Worm (Caenorhabditis elegans) whole organism, L2 larva: ENCODE measurements around the gene pycr-4.

Experiments used
- F13H6.1 ChIP-seq: sonication (generic microtip); optimal IDR thresholded peaks from 2 replicates; lab custom pipeline; 2016; ENCODE audit warnings: missing genetic modification characterization, missing compliant biosample characterization
- aly-2 ChIP-seq: fragments of 150-350 bp; optimal IDR thresholded peaks from 2 replicates; lab custom pipeline; 2014; ENCODE audit warnings: missing biosample characterization, missing genetic modification characterization
- ceh-82 ChIP-seq: fragments of 150-350 bp; optimal IDR thresholded peaks from 2 replicates; lab custom pipeline; 2014; ENCODE audit warnings: missing biosample characterization, missing genetic modification characterization
- elt-1 ChIP-seq: fragments of 150-350 bp; optimal IDR thresholded peaks from 2 replicates; lab custom pipeline; 2014; ENCODE audit warnings: missing biosample characterization, missing genetic modification characterization
- elt-3 ChIP-seq: sonication (generic microtip); optimal IDR thresholded peaks from 2 replicates; lab custom pipeline; 2017; ENCODE audit warnings: missing biosample characterization, missing genetic modification characterization
- fos-1 ChIP-seq: fragments of 150-350 bp; optimal IDR thresholded peaks from 2 replicates; lab custom pipeline; 2014; ENCODE audit warnings: missing biosample characterization, missing genetic modification characterization
- lsy-2 ChIP-seq, 2 experiments: fragments of 150-350 bp in 1 of 2; sonication (generic microtip) in 1 of 2; optimal IDR thresholded peaks; 2 replicates each; lab custom pipeline; 2014 to 2017; ENCODE audit warnings: missing biosample characterization in 2 of 2, missing genetic modification characterization in 2 of 2
- mab-5 ChIP-seq: fragments of 150-350 bp; optimal IDR thresholded peaks from 2 replicates; lab custom pipeline; 2014; ENCODE audit warnings: missing biosample characterization, missing genetic modification characterization
- mbf-1 ChIP-seq: sonication (generic microtip); optimal IDR thresholded peaks from 2 replicates; lab custom pipeline; 2017; ENCODE audit warnings: missing biosample characterization, missing genetic modification characterization
- nhr-11 ChIP-seq: fragments of 150-350 bp; optimal IDR thresholded peaks from 2 replicates; lab custom pipeline; 2014; ENCODE audit warnings: missing biosample characterization, missing genetic modification characterization
- nhr-129 ChIP-seq: fragments of 150-350 bp; optimal IDR thresholded peaks from 2 replicates; lab custom pipeline; 2014; ENCODE audit warnings: missing biosample characterization, missing genetic modification characterization
- nhr-21 ChIP-seq: fragments of 150-350 bp; optimal IDR thresholded peaks from 2 replicates; lab custom pipeline; 2014; ENCODE audit warnings: missing biosample characterization, missing genetic modification characterization
- nhr-23 ChIP-seq: fragments of 150-350 bp; optimal IDR thresholded peaks from 2 replicates; lab custom pipeline; 2014; ENCODE audit warnings: missing biosample characterization, missing genetic modification reagents, missing genetic modification characterization
- nhr-6 ChIP-seq: fragments of 150-350 bp; optimal IDR thresholded peaks from 2 replicates; lab custom pipeline; 2014; ENCODE audit warnings: missing biosample characterization, missing genetic modification characterization
- peb-1 ChIP-seq: fragments of 150-350 bp; optimal IDR thresholded peaks from 2 replicates; lab custom pipeline; 2014; ENCODE audit warnings: missing biosample characterization, missing genetic modification characterization
- sma-9 ChIP-seq, 2 experiments: fragments of 150-350 bp in 1 of 2; sonication (generic microtip) in 1 of 2; optimal IDR thresholded peaks; 2 replicates each; lab custom pipeline; 2014 to 2016; ENCODE audit warnings: missing genetic modification characterization in 2 of 2, mild to moderate bottlenecking in 1 of 2, missing biosample characterization in 1 of 2, missing compliant biosample characterization in 1 of 2, missing genetic modification reagents in 1 of 2, moderate library complexity in 1 of 2
- ztf-1 ChIP-seq: fragments of 200-800 bp; sonication (Bioruptor generic); conservative IDR thresholded peaks from 2 replicates; pipeline ENCODE4 v1.3.6; 2022; ENCODE audit warnings: missing genetic modification characterization, missing compliant biosample characterization

pycr-4 gene

DNA sequence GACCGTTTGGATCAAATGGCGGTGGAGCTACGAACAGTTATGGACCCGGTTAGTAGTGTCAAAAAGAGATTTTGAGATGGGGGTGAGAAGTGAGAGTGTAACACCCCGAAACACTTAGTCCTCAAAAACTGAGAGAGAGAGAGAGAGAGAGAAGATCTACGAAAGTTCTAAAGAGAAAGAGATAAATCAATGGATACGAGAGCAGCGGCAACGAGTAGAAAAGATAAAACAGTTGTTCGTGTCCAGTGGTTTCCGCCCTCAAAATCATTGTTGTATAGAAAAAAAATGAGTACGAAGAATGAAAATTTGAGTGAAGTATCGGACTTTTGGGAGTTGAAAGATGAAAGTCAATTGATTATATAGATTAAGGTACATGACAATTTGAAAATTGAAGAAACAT is 48.1 kb downstream of the pycr-4 start:
- no peak for TF ChIP-seq elt-3
- peak; percentile 37 for TF ChIP-seq F13H6.1 (tag; lab: Kevin White, UChicago)
- peak; percentile 27 for TF ChIP-seq mab-5 (tag; lab: Kevin White, UChicago)
- no peak for TF ChIP-seq fos-1 (tag; lab: Kevin White, UChicago)
- no peak for TF ChIP-seq aly-2 (tag; lab: Kevin White, UChicago)
- TF ChIP-seq nhr-129 (tag; lab: Kevin White, UChicago), result peak; percentile 32
- no peak for TF ChIP-seq nhr-21
- TF ChIP-seq ztf-1 (GFP tag; lab: Robert Waterston, UW), result no peak
- peak; percentile 40 for TF ChIP-seq sma-9 (GFP tag; optimal IDR thresholded peaks at IDR 0.05; lab: Kevin White, UChicago)
- TF ChIP-seq sma-9 (tag; optimal IDR thresholded peaks at IDR 0.05; lab: Kevin White, UChicago), result no peak
- TF ChIP-seq peb-1, result no peak

DNA sequence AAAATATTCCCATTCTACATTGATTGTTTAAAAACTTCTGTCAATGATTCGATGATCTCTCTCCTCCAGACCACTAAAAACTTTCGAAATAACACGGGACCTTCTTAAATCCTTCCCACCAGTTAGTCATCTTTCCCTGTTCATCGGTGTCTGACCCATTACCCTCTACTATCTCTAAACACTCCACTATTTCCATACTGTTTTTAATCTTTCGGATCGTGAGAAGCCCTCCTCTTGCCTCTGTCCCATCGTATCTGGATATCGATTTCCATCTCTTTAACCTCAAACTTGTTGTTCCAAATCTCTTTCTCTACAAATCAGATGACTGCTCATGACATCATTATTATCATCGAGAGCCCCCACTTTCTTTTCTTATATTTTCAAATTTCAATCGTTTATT is 48.8 kb downstream of the pycr-4 start:
- no peak for TF ChIP-seq nhr-23 (tag; lab: Kevin White, UChicago)
- TF ChIP-seq elt-1, result no peak
- no peak for TF ChIP-seq sma-9 (GFP tag; optimal IDR thresholded peaks at IDR 0.05; lab: Kevin White, UChicago)
- no peak for TF ChIP-seq sma-9 (tag; optimal IDR thresholded peaks at IDR 0.05; lab: Kevin White, UChicago)
- TF ChIP-seq ceh-82, result no peak
- TF ChIP-seq lsy-2 (tag; optimal IDR thresholded peaks at IDR 0.05; lab: Kevin White, UChicago), result peak in 1 of 2 experiments; percentile 8
- no peak for TF ChIP-seq mab-5 (tag; lab: Kevin White, UChicago)
- no peak for TF ChIP-seq nhr-6 (tag; lab: Kevin White, UChicago)
- TF ChIP-seq mbf-1 (tag; lab: Kevin White, UChicago), result no peak
- TF ChIP-seq nhr-129 (tag; lab: Kevin White, UChicago), result peak; percentile 19
- TF ChIP-seq nhr-11 (tag; lab: Kevin White, UChicago), result no peak
- TF ChIP-seq, all 48 proteins: peak for 2
